Worm (Caenorhabditis elegans): ENCODE measurements around the gene Y32B12B.8.

- TF ChIP-seq flt-1 (GFP tag; IDR thresholded peaks at IDR 0.05), result no peak
- no peak for TF ChIP-seq ref-1 (GFP tag; conservative IDR thresholded peaks at IDR 0.05)
- TF ChIP-seq tab-1 (GFP tag; IDR thresholded peaks at IDR 0.05), result no peak
- no peak for TF ChIP-seq med-1 (GFP tag; optimal IDR thresholded peaks at IDR 0.05; ENCODE audit: insufficient read depth)
- no peak for TF ChIP-seq T22C8.4 (GFP tag; IDR thresholded peaks at IDR 0.05)
- TF ChIP-seq cog-1 (tag; optimal IDR thresholded peaks at IDR 0.05), result no peak
- TF ChIP-seq ztf-23 (GFP tag; IDR thresholded peaks at IDR 0.05), result no peak
- no peak for TF ChIP-seq klf-2 (GFP tag; conservative IDR thresholded peaks at IDR 0.05)
- no peak for TF ChIP-seq ztf-29 (GFP tag; IDR thresholded peaks at IDR 0.05)
Measured at ce11 chrV:16540657-16541056, 5.4 kb downstream of the Y32B12B.8 start.

Data from whole organism, midembryonic.